Worm (Caenorhabditis elegans): ENCODE measurements around the gene qns-1.
A peak's percentile ranks its signal among the peaks of the same experiment; 100 is the strongest.

qns-1 gene

DNA sequence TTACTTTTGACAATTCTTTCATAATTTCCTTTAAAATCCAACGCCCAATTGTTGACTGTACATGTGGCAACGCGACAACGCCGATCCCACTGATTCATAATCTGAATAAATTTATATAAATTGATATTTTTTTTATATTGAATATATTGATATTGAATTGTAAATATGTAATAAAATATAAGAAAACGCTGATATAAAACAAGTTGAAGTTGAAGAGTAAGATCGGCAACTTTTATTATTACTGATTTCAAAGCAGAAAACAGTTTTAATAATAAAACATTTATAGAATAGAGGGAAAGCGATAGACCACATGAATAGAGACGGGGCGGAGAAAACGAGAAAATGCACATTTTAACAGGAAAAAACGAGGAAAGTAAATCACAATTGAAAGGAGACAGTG lies at the start of gene qns-1:
Gene qns-1, minus strand, starts transcription at position 101 of the 400 bp plus-strand sequence.
- TF ChIP-seq him-1 (tag; optimal IDR thresholded peaks at IDR 0.05), result no peak
- TF ChIP-seq dao-5 (tag; optimal IDR thresholded peaks at IDR 0.05), result no peak
- TF ChIP-seq W03F9.2 (tag; optimal IDR thresholded peaks at IDR 0.05), result no peak

DNA sequence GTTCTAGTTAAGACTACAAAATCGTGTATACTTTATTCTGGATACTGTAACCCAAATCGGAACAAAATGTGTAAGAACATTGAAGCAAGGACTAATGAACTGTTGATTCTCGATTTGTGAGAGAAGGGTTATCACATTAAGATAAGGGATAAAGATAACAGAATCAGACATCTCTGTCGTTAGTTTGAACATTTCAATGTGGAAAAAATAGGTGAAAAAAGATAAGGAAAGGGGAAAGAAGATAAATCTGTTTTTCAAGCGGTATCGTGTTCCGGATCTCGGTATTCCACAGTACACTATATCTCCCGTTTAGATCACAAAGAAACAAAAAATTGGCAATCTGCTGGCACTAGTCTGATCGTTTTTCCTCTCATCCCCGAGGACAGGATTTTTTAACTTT lies 42.0 kb upstream of the qns-1 start:
- no peak for TF ChIP-seq dao-5 (tag; optimal IDR thresholded peaks at IDR 0.05)
- TF ChIP-seq W03F9.2 (tag; optimal IDR thresholded peaks at IDR 0.05), result no peak
- TF ChIP-seq him-1 (tag; optimal IDR thresholded peaks at IDR 0.05), result no peak

DNA sequence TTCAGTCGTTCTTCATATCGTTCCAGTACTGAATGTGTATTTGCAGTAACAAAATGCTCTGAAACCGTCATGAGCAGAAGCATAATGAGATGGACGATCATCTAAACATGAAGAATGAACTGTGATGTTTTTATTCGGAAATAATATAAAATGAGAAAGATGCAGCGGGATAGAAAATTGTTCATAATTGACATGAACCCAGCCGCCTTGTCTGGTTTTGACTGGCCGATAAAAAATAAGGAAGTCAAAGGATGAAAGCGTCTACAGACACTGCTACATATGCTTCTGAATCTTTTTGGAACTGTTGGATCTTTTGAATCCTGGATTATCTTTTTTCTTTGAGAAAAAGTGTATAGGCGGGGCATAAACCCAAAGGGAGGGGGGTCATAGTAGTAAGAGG lies 40.4 kb upstream of the qns-1 start, which contains the start of gene F01G10.9:
Gene F01G10.9, minus strand, starts transcription at position 101 of the 400 bp plus-strand sequence.
- TF ChIP-seq W03F9.2 (tag; optimal IDR thresholded peaks at IDR 0.05) (no peak), dao-5 (tag; optimal IDR thresholded peaks at IDR 0.05) (no peak), him-1 (tag; optimal IDR thresholded peaks at IDR 0.05) (no peak)

DNA sequence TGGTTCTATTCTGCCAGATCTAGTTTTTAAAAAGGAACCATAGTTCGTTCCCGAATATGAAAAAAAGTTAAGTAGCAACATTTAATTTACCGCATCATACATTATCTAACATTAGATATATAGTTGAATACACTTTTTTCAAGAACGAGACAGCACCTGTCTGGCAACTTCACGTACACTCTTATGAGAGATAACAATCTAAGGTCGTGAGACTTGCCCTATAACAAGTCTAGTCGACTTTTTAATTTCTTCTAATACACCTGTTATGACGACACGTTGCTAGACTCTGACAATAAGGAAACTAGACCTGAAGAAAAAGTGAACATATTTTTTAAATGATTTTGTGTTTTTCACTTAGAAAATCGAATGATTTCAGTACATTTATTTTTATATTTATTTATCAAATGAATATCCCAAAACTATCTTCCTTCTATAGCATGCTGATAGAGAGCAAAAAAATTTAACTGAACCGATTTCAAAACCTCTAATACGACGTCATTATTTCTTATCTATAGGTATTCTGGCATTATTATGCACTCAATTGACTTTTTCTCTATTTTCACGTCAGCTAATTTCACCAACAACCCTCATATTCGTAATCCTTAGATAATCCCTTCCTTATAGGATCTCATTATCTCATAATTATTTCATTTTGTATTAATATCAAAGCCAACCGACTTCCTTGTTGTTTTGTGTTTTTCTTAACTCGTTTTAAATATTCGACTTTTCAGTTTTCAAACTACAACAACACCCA lies 34.0 kb upstream of the qns-1 start:
- TF ChIP-seq dao-5 (tag; optimal IDR thresholded peaks at IDR 0.05) (no peak), him-1 (tag; optimal IDR thresholded peaks at IDR 0.05) (no peak), W03F9.2 (tag; optimal IDR thresholded peaks at IDR 0.05) (no peak)

DNA sequence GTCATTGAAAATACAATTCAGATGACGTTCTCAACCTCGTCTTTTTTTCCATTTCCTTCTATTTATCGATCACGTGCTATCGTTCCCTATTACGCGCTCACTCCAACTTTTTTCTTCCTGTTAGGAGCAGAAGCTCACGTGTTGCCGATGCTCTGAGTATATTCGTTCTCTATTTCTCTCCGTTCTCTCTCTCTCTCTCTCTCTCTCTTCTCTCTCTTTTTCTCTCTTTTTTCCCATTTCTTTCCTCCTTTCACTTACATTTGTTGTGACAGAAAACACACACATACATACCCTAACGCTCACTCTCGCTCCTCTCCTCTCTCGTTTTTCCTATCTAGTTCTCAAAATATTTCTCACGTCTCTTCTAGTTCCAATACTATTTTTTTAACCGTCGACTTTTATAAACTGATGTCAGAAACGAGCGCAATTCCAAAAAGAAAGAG lies 33.3 kb upstream of the qns-1 start:
- peak; percentile 69 for TF ChIP-seq W03F9.2 (tag; optimal IDR thresholded peaks at IDR 0.05)
- no peak for TF ChIP-seq dao-5 (tag; optimal IDR thresholded peaks at IDR 0.05)
- peak; percentile 83 for TF ChIP-seq him-1 (tag; optimal IDR thresholded peaks at IDR 0.05)

- TF ChIP-seq him-1 (tag; optimal IDR thresholded peaks at IDR 0.05) (no peak), W03F9.2 (tag; optimal IDR thresholded peaks at IDR 0.05) (no peak), dao-5 (tag; optimal IDR thresholded peaks at IDR 0.05) (no peak)
Observed at ce11 chrIV:10251764-10252163, 32.7 kb upstream of the qns-1 start.

- TF ChIP-seq W03F9.2 (tag; optimal IDR thresholded peaks at IDR 0.05) (no peak), dao-5 (tag; optimal IDR thresholded peaks at IDR 0.05) (no peak), him-1 (tag; optimal IDR thresholded peaks at IDR 0.05) (no peak)
Observed at ce11 chrIV:10251261-10251660, 32.2 kb upstream of the qns-1 start.

ce11 chrIV:10250577-10251075 lies 31.5 kb upstream of the qns-1 start, which contains the start of gene daf-14:
Gene daf-14 (plus strand): TSS chrIV:10250627.
- TF ChIP-seq him-1 (tag; optimal IDR thresholded peaks at IDR 0.05), result no peak
- TF ChIP-seq W03F9.2 (tag; optimal IDR thresholded peaks at IDR 0.05), result no peak
- TF ChIP-seq dao-5 (tag; optimal IDR thresholded peaks at IDR 0.05), result no peak

DNA sequence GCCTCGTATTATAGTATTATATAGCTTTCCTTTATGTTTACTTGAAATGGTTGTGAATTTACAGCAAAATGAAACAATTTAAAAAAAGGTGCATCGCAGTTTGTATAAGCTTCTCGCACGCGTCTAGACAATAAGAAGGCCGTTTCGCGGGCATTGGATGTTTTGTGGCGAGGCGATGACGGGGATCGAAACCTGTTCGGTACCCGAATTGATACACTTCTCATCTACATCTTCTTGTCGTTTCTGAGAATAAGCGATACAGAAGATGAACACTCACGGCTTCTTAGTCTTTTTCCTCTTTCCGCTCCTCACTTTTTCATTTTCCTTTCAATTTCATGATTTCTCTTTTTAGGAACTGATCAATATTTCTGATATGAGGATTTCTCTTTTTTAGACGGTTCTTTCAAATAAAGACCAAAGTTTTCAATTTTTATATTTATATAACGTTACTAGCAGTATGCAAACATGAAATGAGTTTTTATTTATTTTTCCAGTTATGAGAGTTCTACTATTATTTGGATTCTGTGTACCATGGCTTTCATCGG lies 26.6 kb upstream of the qns-1 start, which contains the start of gene F01G10.10:
Gene F01G10.10, plus strand, starts transcription at position 495 of the 545 bp plus-strand sequence.
- TF ChIP-seq him-1 (tag; optimal IDR thresholded peaks at IDR 0.05) (no peak), dao-5 (tag; optimal IDR thresholded peaks at IDR 0.05) (no peak), W03F9.2 (tag; optimal IDR thresholded peaks at IDR 0.05) (no peak)

DNA sequence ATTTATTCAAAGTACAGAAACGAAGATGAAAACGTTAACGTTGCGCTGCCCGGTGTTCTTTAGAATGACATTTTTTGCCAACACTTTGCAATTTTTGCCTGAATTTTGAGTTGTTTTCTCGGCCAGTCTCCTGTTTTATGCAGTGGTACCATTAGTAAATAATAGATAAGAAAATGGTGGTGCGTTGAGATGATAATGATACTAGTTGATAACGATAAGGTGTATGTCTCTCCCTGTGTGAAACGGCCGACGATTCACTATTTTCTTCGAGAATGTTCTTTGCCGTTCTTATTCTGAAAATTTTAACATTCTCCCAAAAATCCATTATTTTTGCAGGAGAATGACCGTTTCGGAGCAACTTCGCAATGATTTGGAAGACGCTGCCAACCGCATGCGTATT lies 24.2 kb upstream of the qns-1 start, which contains the start of gene tkt-1:
Gene tkt-1, plus strand, starts transcription at position 337 of the 400 bp plus-strand sequence.
- TF ChIP-seq him-1 (tag; optimal IDR thresholded peaks at IDR 0.05) (no peak), dao-5 (tag; optimal IDR thresholded peaks at IDR 0.05) (no peak), W03F9.2 (tag; optimal IDR thresholded peaks at IDR 0.05) (no peak)

DNA sequence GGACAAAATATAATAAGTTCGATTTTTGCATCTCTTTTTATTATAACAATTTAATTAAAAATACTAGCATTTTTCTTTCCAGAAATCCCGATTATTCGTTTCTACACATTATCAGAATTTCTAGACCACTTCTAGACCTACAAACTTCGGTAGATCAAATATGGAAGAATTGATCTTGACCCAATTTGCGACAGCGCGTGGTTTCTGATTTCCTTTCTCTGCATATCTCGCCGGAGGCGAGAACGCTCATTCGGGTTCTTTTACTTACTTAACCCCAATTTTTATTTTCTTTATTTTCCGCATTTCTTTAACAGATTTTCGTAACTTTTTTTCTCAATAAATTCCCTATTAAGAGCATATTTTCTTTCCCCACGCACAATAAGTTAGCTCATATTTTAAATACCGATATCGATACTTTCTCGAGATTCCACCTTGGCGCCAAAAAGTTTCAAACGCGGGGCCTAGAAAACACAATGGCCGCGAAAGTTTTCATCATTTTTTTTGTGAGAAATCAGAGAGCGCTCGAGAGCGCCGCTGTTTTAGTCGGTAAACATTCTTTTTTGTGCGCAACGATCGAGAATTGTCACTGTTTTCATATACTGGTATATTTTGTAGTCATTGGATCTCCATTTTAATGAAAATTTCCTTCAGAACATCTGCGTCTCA lies 23.5 kb upstream of the qns-1 start:
- TF ChIP-seq W03F9.2 (tag; optimal IDR thresholded peaks at IDR 0.05), result no peak
- TF ChIP-seq dao-5 (tag; optimal IDR thresholded peaks at IDR 0.05), result no peak

ce11 chrIV:10241659-10242058 lies 22.6 kb upstream of the qns-1 start, which contains the start of gene lipl-7:
Gene lipl-7 (minus strand): TSS chrIV:10241823.
- TF ChIP-seq him-1 (tag; optimal IDR thresholded peaks at IDR 0.05) (no peak), W03F9.2 (tag; optimal IDR thresholded peaks at IDR 0.05) (no peak), dao-5 (tag; optimal IDR thresholded peaks at IDR 0.05) (no peak)

- no peak for TF ChIP-seq dao-5 (tag; optimal IDR thresholded peaks at IDR 0.05)
- no peak for TF ChIP-seq W03F9.2 (tag; optimal IDR thresholded peaks at IDR 0.05)
- TF ChIP-seq him-1 (tag; optimal IDR thresholded peaks at IDR 0.05), result no peak
Observed at ce11 chrIV:10239045-10239444, 19.9 kb upstream of the qns-1 start, which contains the start of gene ech-8. Gene ech-8 (minus strand): TSS chrIV:10239176.
